Worm (Caenorhabditis elegans) whole organism, late embryonic: ENCODE measurements around the gene F01F1.14.

Experiments
- K02D7.2 ChIP-seq: sonication (generic microtip); optimal IDR thresholded peaks from 2 replicates; lab custom pipeline; 2017; ENCODE audit warnings: mild to moderate bottlenecking, missing genetic modification characterization, missing compliant biosample characterization
- K09A11.1 ChIP-seq: sonication (generic microtip); optimal IDR thresholded peaks from 2 replicates; lab custom pipeline; 2017; ENCODE audit warnings: antibody characterized with exemption, mild to moderate bottlenecking, missing genetic modification characterization, missing compliant biosample characterization; ENCODE audit not compliant: insufficient read depth
- Y22D7AL.16 ChIP-seq: sonication (generic microtip); optimal IDR thresholded peaks from 2 replicates; lab custom pipeline; 2016; ENCODE audit warnings: missing genetic modification characterization, missing compliant biosample characterization
- ama-1 ChIP-seq: fragments of 150-350 bp; optimal IDR thresholded peaks from 2 replicates; lab custom pipeline; 2014
- ceh-14 ChIP-seq: sonication (generic microtip); optimal IDR thresholded peaks from 2 replicates; lab custom pipeline; 2016; ENCODE audit warnings: missing genotype, missing genetic modification characterization, missing compliant biosample characterization
- ceh-18 ChIP-seq: sonication (generic microtip); optimal IDR thresholded peaks from 2 replicates; lab custom pipeline; 2016; ENCODE audit warnings: missing genetic modification characterization, missing compliant biosample characterization
- ceh-19 ChIP-seq: fragments of 200-800 bp; sonication (Bioruptor generic); optimal IDR thresholded peaks from 2 replicates; lab custom pipeline; 2018; ENCODE audit warnings: mild to moderate bottlenecking, missing genetic modification characterization, missing compliant biosample characterization
- ceh-2 ChIP-seq: sonication (generic microtip); optimal IDR thresholded peaks from 2 replicates; lab custom pipeline; 2016; ENCODE audit warnings: missing genotype, missing genetic modification characterization, missing compliant biosample characterization
- ceh-22 ChIP-seq: sonication (generic microtip); optimal IDR thresholded peaks from 2 replicates; lab custom pipeline; 2017; ENCODE audit warnings: missing biosample characterization, missing genetic modification characterization
- ceh-24 ChIP-seq: sonication (generic microtip); optimal IDR thresholded peaks from 2 replicates; lab custom pipeline; 2016; ENCODE audit warnings: mild to moderate bottlenecking, missing genetic modification characterization, missing compliant biosample characterization
- ceh-31 ChIP-seq: sonication (generic microtip); optimal IDR thresholded peaks from 2 replicates; lab custom pipeline; 2016; ENCODE audit warnings: missing genetic modification characterization, missing compliant biosample characterization
- ceh-45 ChIP-seq: fragments of 200-800 bp; sonication (Bioruptor generic); IDR thresholded peaks from 2 replicates; pipeline ENCODE4 v1.3.6; 2022; ENCODE audit warnings: missing genetic modification reagents, missing genetic modification characterization, missing compliant biosample characterization
- elt-2 ChIP-seq: sonication (generic microtip); optimal IDR thresholded peaks from 2 replicates; lab custom pipeline; 2016; ENCODE audit warnings: missing genetic modification reagents, missing genetic modification characterization, missing compliant biosample characterization
- ets-4 ChIP-seq: sonication (generic microtip); optimal IDR thresholded peaks from 2 replicates; lab custom pipeline; 2016; ENCODE audit warnings: missing genetic modification characterization, missing compliant biosample characterization
- eyg-1 ChIP-seq: sonication (generic microtip); optimal IDR thresholded peaks from 2 replicates; lab custom pipeline; 2016; ENCODE audit warnings: missing genotype, missing genetic modification characterization, missing compliant biosample characterization
- fax-1 ChIP-seq: sonication (generic microtip); optimal IDR thresholded peaks from 2 replicates; lab custom pipeline; 2016; ENCODE audit warnings: missing genotype, missing genetic modification characterization, missing compliant biosample characterization
- fkh-10 ChIP-seq: fragments of 150-350 bp; optimal IDR thresholded peaks from 2 replicates; lab custom pipeline; 2014; ENCODE audit warnings: missing biosample characterization, missing genetic modification reagents, missing genetic modification characterization
- gmeb-2 ChIP-seq: sonication (generic microtip); optimal IDR thresholded peaks from 2 replicates; lab custom pipeline; 2016; ENCODE audit warnings: missing genetic modification characterization, inconsistent platforms, missing compliant biosample characterization
- hlh-6 ChIP-seq: sonication (generic microtip); optimal IDR thresholded peaks from 2 replicates; lab custom pipeline; 2016; ENCODE audit warnings: missing genotype, missing genetic modification characterization, missing compliant biosample characterization
- hlh-8 ChIP-seq: sonication (generic microtip); optimal IDR thresholded peaks from 2 replicates; lab custom pipeline; 2016; ENCODE audit warnings: missing genotype, missing genetic modification characterization, missing compliant biosample characterization
- lim-6 ChIP-seq: sonication (generic microtip); optimal IDR thresholded peaks from 2 replicates; lab custom pipeline; 2016; ENCODE audit warnings: missing genetic modification characterization, missing compliant biosample characterization
- lin-11 ChIP-seq: fragments of 200-800 bp; sonication (Bioruptor generic); optimal IDR thresholded peaks from 2 replicates; lab custom pipeline; 2018; ENCODE audit warnings: mild to moderate bottlenecking, missing genetic modification characterization, missing compliant biosample characterization
- mec-3 ChIP-seq: sonication (generic microtip); optimal IDR thresholded peaks from 2 replicates; lab custom pipeline; 2016; ENCODE audit warnings: borderline replicate concordance, missing genetic modification characterization, missing compliant biosample characterization
- nfya-1 ChIP-seq: sonication (generic microtip); optimal IDR thresholded peaks from 2 replicates; lab custom pipeline; 2017; ENCODE audit warnings: missing genetic modification characterization, mild to moderate bottlenecking, missing compliant biosample characterization, antibody characterized with exemption, moderate library complexity
- nhr-11 ChIP-seq: fragments of 150-350 bp; optimal IDR thresholded peaks from 2 replicates; lab custom pipeline; 2014; ENCODE audit warnings: missing biosample characterization, missing genetic modification characterization
- nhr-232 ChIP-seq: sonication (generic microtip); optimal IDR thresholded peaks from 2 replicates; lab custom pipeline; 2016; ENCODE audit warnings: missing genetic modification characterization, missing compliant biosample characterization
- npax-4 ChIP-seq: sonication (generic microtip); optimal IDR thresholded peaks from 2 replicates; lab custom pipeline; 2016; ENCODE audit warnings: missing genetic modification characterization, missing compliant biosample characterization
- odd-2 ChIP-seq: sonication (generic microtip); optimal IDR thresholded peaks from 2 replicates; lab custom pipeline; 2017; ENCODE audit warnings: antibody characterized with exemption, mild to moderate bottlenecking, missing genetic modification characterization, missing compliant biosample characterization
- pax-1 ChIP-seq: fragments of 150-350 bp; optimal IDR thresholded peaks from 2 replicates; lab custom pipeline; 2014; ENCODE audit warnings: missing biosample characterization, missing genetic modification characterization
- rnt-1 ChIP-seq: sonication (generic microtip); optimal IDR thresholded peaks from 2 replicates; lab custom pipeline; 2016; ENCODE audit warnings: missing genetic modification characterization, missing compliant biosample characterization
- sdc-2 ChIP-seq: sonication (generic microtip); optimal IDR thresholded peaks from 2 replicates; lab custom pipeline; 2016; ENCODE audit warnings: missing genotype, missing genetic modification characterization, missing compliant biosample characterization
- sox-2 ChIP-seq: fragments of 200-800 bp; sonication (Bioruptor generic); IDR thresholded peaks from 2 replicates; pipeline ENCODE4 v1.3.6; 2022; ENCODE audit warnings: missing genetic modification reagents, missing genetic modification characterization, missing compliant biosample characterization
- syd-9 ChIP-seq: sonication (generic microtip); optimal IDR thresholded peaks from 2 replicates; lab custom pipeline; 2016; ENCODE audit warnings: mild to moderate bottlenecking, missing genetic modification characterization, moderate library complexity, missing compliant biosample characterization
- tbx-2 ChIP-seq: sonication (generic microtip); optimal IDR thresholded peaks from 2 replicates; lab custom pipeline; 2016; ENCODE audit warnings: missing genetic modification characterization, missing compliant biosample characterization
- ttx-3 ChIP-seq: sonication (generic microtip); optimal IDR thresholded peaks from 2 replicates; lab custom pipeline; 2016; ENCODE audit warnings: missing genetic modification reagents, missing genetic modification characterization, missing compliant biosample characterization
- unc-3 ChIP-seq, 2 experiments: fragments of 200-800 bp in 1 of 2; sonication (Bioruptor generic) in 1 of 2; sonication (generic microtip) in 1 of 2; conservative IDR thresholded peaks in 1 of 2; optimal IDR thresholded peaks in 1 of 2; 2 replicates each; pipeline versions ENCODE4 v1.3.6 to Lab custom; 2016 to 2022; ENCODE audit warnings: missing compliant biosample characterization in 2 of 2, missing genetic modification characterization in 2 of 2, missing genetic modification reagents in 1 of 2
- unc-42 ChIP-seq: sonication (generic microtip); optimal IDR thresholded peaks from 2 replicates; lab custom pipeline; 2016; ENCODE audit warnings: missing genotype, missing genetic modification characterization, missing compliant biosample characterization
- unc-55 ChIP-seq: sonication (generic microtip); optimal IDR thresholded peaks from 2 replicates; lab custom pipeline; 2017; ENCODE audit warnings: missing biosample characterization, missing genetic modification reagents, missing genetic modification characterization
- unc-86 ChIP-seq: sonication (generic microtip); optimal IDR thresholded peaks from 2 replicates; lab custom pipeline; 2016; ENCODE audit warnings: missing genetic modification characterization, missing compliant biosample characterization
- ztf-16 ChIP-seq: sonication (generic microtip); optimal IDR thresholded peaks from 2 replicates; lab custom pipeline; 2017; ENCODE audit warnings: missing genetic modification characterization, missing compliant biosample characterization

The F01F1.14 gene

ce11 chrIII:5855637-5856179 is 27.0 kb downstream of the F01F1.14 start, which contains the start of the genes cct-6 and alh-9 (continued):
- TF ChIP-seq ceh-45 (GFP tag; lab: Robert Waterston, UW) (no peak), unc-86 (tag; lab: Kevin White, UChicago) (peak; percentile 26), ceh-19 (GFP tag; lab: Kevin White, UChicago) (no peak), tbx-2 (tag; lab: Kevin White, UChicago) (peak; percentile 19), nfya-1 (peak; percentile 76), ets-4 (tag; lab: Kevin White, UChicago) (peak; percentile 60), pax-1 (tag; lab: Kevin White, UChicago) (peak; percentile 82), ztf-16 (tag; lab: Kevin White, UChicago) (no peak), mec-3 (tag; lab: Kevin White, UChicago) (no peak), fkh-10 (no peak), eyg-1 (tag; lab: Kevin White, UChicago) (no peak), hlh-6 (no peak), rnt-1 (no peak), ceh-2 (tag; lab: Kevin White, UChicago) (no peak)

DNA sequence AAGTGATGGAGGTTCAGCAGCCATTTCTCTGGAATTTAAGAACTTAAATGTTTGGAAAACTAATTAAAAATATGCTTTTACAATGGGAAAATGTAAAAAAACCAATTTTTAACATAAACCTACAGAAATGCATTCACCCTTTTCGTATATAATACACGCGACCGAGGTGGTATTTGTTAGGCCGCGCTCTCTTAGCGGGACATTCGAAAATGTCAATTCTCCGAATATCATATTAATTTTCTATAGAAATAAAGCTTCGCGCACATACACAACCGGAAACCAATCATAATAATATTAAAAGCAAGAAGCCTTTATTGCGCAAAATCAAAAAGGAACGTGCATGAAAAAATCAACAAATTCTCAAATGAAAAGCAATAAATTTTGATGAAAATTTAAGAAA is 29.5 kb downstream of the F01F1.14 start, which contains the start of gene ddx-23:
ddx-23 (minus strand) TSS at position 30 of the 400 bp plus-strand sequence.
- TF ChIP-seq ceh-31 (tag; lab: Kevin White, UChicago) (peak; percentile 70), nhr-232 (tag; lab: Kevin White, UChicago) (no peak), ets-4 (tag; lab: Kevin White, UChicago) (peak; percentile 93), syd-9 (tag; lab: Kevin White, UChicago) (no peak), hlh-8 (peak; percentile 7), fax-1 (peak; percentile 7), npax-4 (tag; lab: Kevin White, UChicago) (no peak), tbx-2 (tag; lab: Kevin White, UChicago) (peak; percentile 14), K02D7.2 (no peak), unc-42 (tag; lab: Kevin White, UChicago) (peak; percentile 34), ama-1 (lab: Kevin White, UChicago) (no peak), lim-6 (tag; lab: Kevin White, UChicago) (no peak), odd-2 (tag; lab: Kevin White, UChicago) (no peak), elt-2 (tag; lab: Kevin White, UChicago) (peak; percentile 11), sdc-2 (tag; lab: Kevin White, UChicago) (no peak), lin-11 (tag; lab: Kevin White, UChicago) (no peak), Y22D7AL.16 (tag; lab: Kevin White, UChicago) (no peak), nhr-11 (tag; lab: Kevin White, UChicago) (no peak), ceh-24 (tag; lab: Kevin White, UChicago) (no peak), ceh-14 (tag; lab: Kevin White, UChicago) (peak; percentile 9), ttx-3 (tag; lab: Kevin White, UChicago) (no peak), sox-2 (GFP tag; lab: Robert Waterston, UW) (no peak), gmeb-2 (no peak), eyg-1 (tag; lab: Kevin White, UChicago) (no peak), K09A11.1 (no peak), unc-55 (GFP tag; lab: Kevin White, UChicago) (no peak), unc-86 (tag; lab: Kevin White, UChicago) (no peak), unc-3 (GFP tag; conservative IDR thresholded peaks at IDR 0.05; lab: Robert Waterston, UW) (no peak), unc-3 (tag; optimal IDR thresholded peaks at IDR 0.05; lab: Kevin White, UChicago) (no peak), ceh-22 (tag; lab: Kevin White, UChicago) (no peak), rnt-1 (no peak)

ce11 chrIII:5846412-5846811 is 36.3 kb downstream of the F01F1.14 start:
- TF ChIP-seq unc-42 (tag; lab: Kevin White, UChicago) = peak; percentile 38
- no peak for TF ChIP-seq ceh-45 (GFP tag; lab: Robert Waterston, UW)
- peak; percentile 0 for TF ChIP-seq ceh-18 (tag; lab: Kevin White, UChicago)
- TF ChIP-seq fkh-10 = no peak
- TF ChIP-seq, all 69 proteins: peak for 2
